Worm (Caenorhabditis elegans): Measurements from ENCODE around the gene cat-4.

DNA sequence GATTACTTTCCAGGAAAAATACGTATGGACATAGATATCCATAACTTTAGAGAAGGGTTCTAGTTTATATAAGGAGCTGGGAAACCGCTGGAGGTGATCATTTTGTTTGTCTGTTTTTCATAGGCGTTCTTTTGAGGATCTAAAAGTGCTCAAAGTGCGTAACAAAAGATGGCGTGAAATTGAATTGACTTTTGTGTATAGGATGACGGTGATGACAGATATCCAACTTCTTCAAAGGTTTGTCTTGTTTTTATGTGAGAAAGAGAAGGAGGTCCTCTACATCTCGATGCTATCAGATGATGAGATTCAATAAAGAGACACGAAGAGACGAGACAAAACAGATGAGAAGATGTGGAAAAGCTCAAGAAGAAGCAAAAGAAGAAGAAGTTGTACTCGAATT lies 48.0 kb upstream of the cat-4 start:
- TF ChIP-seq ama-1 (optimal IDR thresholded peaks at IDR 0.05) (no peak), hmbx-1 (tag; optimal IDR thresholded peaks at IDR 0.05) (no peak), tbx-11 (GFP tag; IDR thresholded peaks at IDR 0.05) (no peak), ceh-36 (tag; optimal IDR thresholded peaks at IDR 0.05) (no peak), sea-1 (GFP tag; conservative IDR thresholded peaks at IDR 0.05) (no peak), hnd-1 (tag; optimal IDR thresholded peaks at IDR 0.05) (no peak), scrt-1 (GFP tag; IDR thresholded peaks at IDR 0.05) (no peak), tbx-37 (GFP tag; conservative IDR thresholded peaks at IDR 0.05) (no peak), B0310.2 (tag; optimal IDR thresholded peaks at IDR 0.05) (no peak), tra-4 (tag; optimal IDR thresholded peaks at IDR 0.05) (no peak), ceh-13 (GFP tag; optimal IDR thresholded peaks at IDR 0.05) (no peak), hmg-4 (GFP tag; optimal IDR thresholded peaks at IDR 0.05) (no peak), flt-1 (GFP tag; IDR thresholded peaks at IDR 0.05) (no peak), ets-7 (tag; optimal IDR thresholded peaks at IDR 0.05) (no peak)

All from whole organism, early embryonic.